Worm (Caenorhabditis elegans) whole organism, L1 larva: ENCODE data around the gene srh-112.

Experiments
- ceh-82 ChIP-seq, 3 experiments: fragments of 150-350 bp in 1 of 3; sonication (generic microtip) in 2 of 3; optimal IDR thresholded peaks; 2 replicates each; lab custom pipeline; 2014 to 2017; ENCODE audit warnings: missing biosample characterization in 3 of 3, missing genetic modification characterization in 3 of 3
- ces-1 ChIP-seq: fragments of 150-350 bp; optimal IDR thresholded peaks from 2 replicates; lab custom pipeline; 2014; ENCODE audit warnings: missing biosample characterization, missing genetic modification reagents, missing genetic modification characterization
- lin-39 ChIP-seq: fragments of 150-350 bp; optimal IDR thresholded peaks from 2 replicates; lab custom pipeline; 2014; ENCODE audit warnings: missing biosample characterization, missing genetic modification reagents, missing genetic modification characterization
- mab-9 ChIP-seq: fragments of 200-800 bp; sonication (Bioruptor generic); IDR thresholded peaks from 2 replicates; pipeline ENCODE4 v1.3.6; 2022; ENCODE audit warnings: missing genetic modification reagents, missing genetic modification characterization, missing compliant biosample characterization
- nhr-77 ChIP-seq: fragments of 150-350 bp; optimal IDR thresholded peaks from 2 replicates; lab custom pipeline; 2014; ENCODE audit warnings: missing biosample characterization, missing genetic modification characterization
- pag-3 ChIP-seq: sonication (generic microtip); optimal IDR thresholded peaks from 2 replicates; lab custom pipeline; 2017; ENCODE audit warnings: missing genetic modification characterization, mild to moderate bottlenecking, missing compliant biosample characterization, antibody characterized with exemption, borderline replicate concordance; ENCODE audit not compliant: insufficient read depth
- snpc-4 ChIP-seq: fragments of 150-350 bp; optimal IDR thresholded peaks from 2 replicates; lab custom pipeline; 2014; ENCODE audit warnings: missing biosample characterization, missing genetic modification characterization
- unc-62 ChIP-seq: fragments of 150-350 bp; optimal IDR thresholded peaks from 2 replicates; lab custom pipeline; 2014; ENCODE audit warnings: missing biosample characterization, missing genetic modification reagents, missing genetic modification characterization

DNA sequence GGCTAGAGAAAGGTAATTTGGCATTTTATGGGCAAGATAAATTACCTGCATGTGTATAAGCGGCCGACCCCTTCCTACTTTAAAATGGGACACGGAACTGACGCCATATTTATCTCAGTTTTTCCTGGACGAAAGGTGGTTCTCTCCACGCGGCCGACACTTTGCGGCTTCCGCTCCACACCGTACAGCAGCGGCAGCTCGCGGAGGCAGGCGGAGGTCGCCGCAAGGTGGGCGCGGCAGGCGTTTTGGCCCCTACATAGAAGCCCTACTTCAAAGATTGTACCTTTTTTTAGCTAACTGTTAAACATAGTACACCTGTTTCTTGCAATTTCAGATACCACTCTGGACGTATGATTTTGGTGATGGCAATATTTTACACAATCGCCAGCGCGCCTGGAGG, 19.6 kb downstream of the srh-112 start:
- no peak for TF ChIP-seq unc-62
- no peak for TF ChIP-seq nhr-77 (tag; lab: Kevin White, UChicago)
- TF ChIP-seq mab-9 (GFP tag; lab: Robert Waterston, UW): no peak
- no peak for TF ChIP-seq pag-3 (tag; lab: Kevin White, UChicago)
- TF ChIP-seq ces-1: no peak
- TF ChIP-seq ceh-82 (tag; optimal IDR thresholded peaks at IDR 0.05; lab: Kevin White, UChicago): no peak
- no peak for TF ChIP-seq snpc-4
- TF ChIP-seq lin-39 (tag; lab: Kevin White, UChicago): no peak
